Worm (Caenorhabditis elegans) whole organism, L4 larva: ENCODE results near the gene Y51H7C.12.

Experiments used
- F26F4.8 ChIP-seq: fragments of 200-800 bp; sonication (Bioruptor generic); conservative IDR thresholded peaks from 2 replicates; pipeline ENCODE4 v1.3.6; 2022; ENCODE audit warnings: missing genetic modification characterization, missing compliant biosample characterization
- F44E2.7 ChIP-seq: fragments of 200-800 bp; sonication (Bioruptor generic); IDR thresholded peaks from 2 replicates; pipeline ENCODE4 v2.1.2; 2022; ENCODE audit warnings: missing genetic modification characterization, missing compliant biosample characterization
- R02D3.7 ChIP-seq: fragments of 150-350 bp; sonication (generic microtip); optimal IDR thresholded peaks from 3 replicates; lab custom pipeline; 2014; ENCODE audit warnings: missing biosample characterization, missing genetic modification characterization
- Y105C5A.15 ChIP-seq: fragments of 200-800 bp; sonication (Bioruptor generic); IDR thresholded peaks from 2 replicates; pipeline ENCODE4 v1.3.6; 2022; ENCODE audit warnings: missing genetic modification characterization, missing compliant biosample characterization
- Y75B8A.6 ChIP-seq: fragments of 200-800 bp; sonication (Bioruptor generic); IDR thresholded peaks from 2 replicates; pipeline ENCODE4 v1.3.6; 2022; ENCODE audit warnings: missing genetic modification reagents, missing genetic modification characterization, missing compliant biosample characterization
- ZK337.2 ChIP-seq: fragments of 200-800 bp; sonication (Bioruptor generic); IDR thresholded peaks from 2 replicates; pipeline ENCODE4 v1.3.6; 2022; ENCODE audit warnings: missing genetic modification reagents, missing genetic modification characterization, missing compliant biosample characterization
- aha-1 ChIP-seq: fragments of 150-350 bp; peaks from one replicate; lab custom pipeline; 2014; ENCODE audit warnings: missing biosample characterization, missing genetic modification characterization
- aly-2 ChIP-seq: sonication (generic microtip); optimal IDR thresholded peaks from 2 replicates; lab custom pipeline; 2018; ENCODE audit warnings: missing biosample characterization, missing genetic modification characterization
- ama-1 ChIP-seq: fragments of 150-350 bp; optimal IDR thresholded peaks from 2 replicates; lab custom pipeline; 2014; ENCODE audit warnings: inconsistent platforms, mixed read lengths
- ceh-20 ChIP-seq: fragments of 200-800 bp; sonication (Bioruptor generic); IDR thresholded peaks from 2 replicates; pipeline ENCODE4 v1.3.6; 2022; ENCODE audit warnings: missing genetic modification reagents, missing genetic modification characterization, missing compliant biosample characterization
- ceh-28 ChIP-seq: fragments of 150-350 bp; optimal IDR thresholded peaks from 2 replicates; lab custom pipeline; 2014; ENCODE audit warnings: missing biosample characterization, missing genetic modification reagents, missing genetic modification characterization
- ceh-82 ChIP-seq: sonication (generic microtip); optimal IDR thresholded peaks from 2 replicates; lab custom pipeline; 2017; ENCODE audit warnings: missing biosample characterization, missing genetic modification characterization
- dmd-6 ChIP-seq: fragments of 200-800 bp; sonication (Bioruptor generic); IDR thresholded peaks from 2 replicates; pipeline ENCODE4 v1.3.6; 2022; ENCODE audit warnings: missing genetic modification reagents, missing genetic modification characterization, missing compliant biosample characterization
- dmd-8 ChIP-seq: fragments of 200-800 bp; sonication (Bioruptor generic); IDR thresholded peaks from 2 replicates; pipeline ENCODE4 v1.3.6; 2022; ENCODE audit warnings: missing genetic modification characterization, missing compliant biosample characterization
- duxl-1 ChIP-seq: sonication (generic microtip); optimal IDR thresholded peaks from 2 replicates; lab custom pipeline; 2016; ENCODE audit warnings: mild to moderate bottlenecking, missing genetic modification characterization, moderate library complexity, missing compliant biosample characterization; ENCODE audit not compliant: poor library complexity
- fkh-10 ChIP-seq: fragments of 150-350 bp; optimal IDR thresholded peaks from 2 replicates; lab custom pipeline; 2014; ENCODE audit warnings: missing biosample characterization, missing genetic modification reagents, missing genetic modification characterization
- madf-9 ChIP-seq: fragments of 200-800 bp; sonication (Bioruptor generic); conservative IDR thresholded peaks from 2 replicates; pipeline ENCODE4 v1.3.6; 2022; ENCODE audit warnings: missing genetic modification reagents, missing genetic modification characterization, missing compliant biosample characterization
- nhr-10 ChIP-seq: fragments of 150-350 bp; optimal IDR thresholded peaks from 2 replicates; lab custom pipeline; 2014; ENCODE audit warnings: missing biosample characterization, missing genetic modification characterization
- nhr-11 ChIP-seq: fragments of 150-350 bp; optimal IDR thresholded peaks from 2 replicates; lab custom pipeline; 2014; ENCODE audit warnings: missing biosample characterization, missing genetic modification characterization
- nhr-6 ChIP-seq: fragments of 150-350 bp; optimal IDR thresholded peaks from 2 replicates; lab custom pipeline; 2014; ENCODE audit warnings: missing biosample characterization, missing genetic modification characterization
- sdz-12 ChIP-seq: fragments of 200-800 bp; sonication (Bioruptor generic); optimal IDR thresholded peaks from 2 replicates; lab custom pipeline; 2018; ENCODE audit warnings: mild to moderate bottlenecking, missing genetic modification characterization, missing compliant biosample characterization
- set-16 ChIP-seq: fragments of 200-800 bp; sonication (Bioruptor generic); IDR thresholded peaks from 2 replicates; pipeline ENCODE4 v1.3.6; 2022; ENCODE audit warnings: missing genetic modification reagents, missing genetic modification characterization, missing compliant biosample characterization
- spr-1 ChIP-seq: sonication (generic microtip); optimal IDR thresholded peaks from 2 replicates; lab custom pipeline; 2016; ENCODE audit warnings: mild to moderate bottlenecking, missing genetic modification characterization, missing compliant biosample characterization
- unc-130 ChIP-seq: sonication (generic microtip); optimal IDR thresholded peaks from 2 replicates; lab custom pipeline; 2016; ENCODE audit warnings: missing genetic modification reagents, missing genetic modification characterization, missing compliant biosample characterization
- unc-62 ChIP-seq, 3 experiments: fragments of 150-350 bp in 1 of 3; sonication (generic microtip); optimal IDR thresholded peaks in 2 of 3; peaks in 1 of 3; 1 replicate in 1 of 3; 2 replicates in 2 of 3; lab custom pipeline; 2014 to 2017; ENCODE audit warnings: missing biosample characterization in 3 of 3, missing genetic modification characterization in 3 of 3, missing genetic modification reagents in 3 of 3, missing genotype in 1 of 3
- vab-7 ChIP-seq: fragments of 200-800 bp; sonication (Bioruptor generic); IDR thresholded peaks from 2 replicates; pipeline ENCODE4 v1.3.6; 2022; ENCODE audit warnings: missing genetic modification reagents, missing genetic modification characterization, missing compliant biosample characterization
- zfp-3 ChIP-seq: fragments of 200-800 bp; sonication (Bioruptor generic); conservative IDR thresholded peaks from 2 replicates; pipeline ENCODE4 v1.3.6; 2022; ENCODE audit warnings: missing genetic modification reagents, missing genetic modification characterization, missing compliant biosample characterization
- zip-2 ChIP-seq: fragments of 150-350 bp; optimal IDR thresholded peaks from 2 replicates; lab custom pipeline; 2014; ENCODE audit warnings: missing biosample characterization, missing genetic modification characterization

Gene Y51H7C.12

DNA sequence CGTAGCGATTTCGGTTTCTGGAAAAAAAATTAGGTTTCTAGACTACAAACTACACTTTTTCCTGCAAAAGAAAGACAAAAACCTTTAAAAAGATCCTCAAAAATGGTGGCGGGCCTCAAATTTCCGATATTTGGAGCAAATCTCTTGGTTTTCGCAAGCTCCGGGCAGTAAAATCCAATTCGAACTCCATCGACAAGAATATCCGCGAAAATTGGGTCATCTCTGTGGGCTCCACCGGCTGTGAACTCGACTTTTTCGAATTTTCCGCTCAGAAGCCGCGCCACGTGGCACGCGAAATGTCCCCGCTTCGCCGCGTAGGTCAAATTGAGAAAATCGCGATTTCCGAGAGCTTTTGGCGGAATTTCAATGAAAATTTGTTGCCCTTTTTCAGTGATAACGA lies 9.8 kb downstream of the Y51H7C.12 start:
- no peak for TF ChIP-seq dmd-6 (GFP tag; lab: Robert Waterston, UW)
- peak; percentile 96 for TF ChIP-seq aha-1
- no peak for TF ChIP-seq nhr-10 (tag; lab: Kevin White, UChicago)
- TF ChIP-seq spr-1 (tag; lab: Kevin White, UChicago) = no peak

ce11 chrII:1423660-1424059 lies 22.9 kb downstream of the Y51H7C.12 start, which contains the start of gene Y51H7C.10:
Gene Y51H7C.10, minus strand, starts transcription at chrII:1423760.
- no peak for TF ChIP-seq ceh-82 (tag; lab: Kevin White, UChicago)
- no peak for TF ChIP-seq nhr-6 (tag; lab: Kevin White, UChicago)
- TF ChIP-seq sdz-12 = no peak
- TF ChIP-seq fkh-10 (GFP tag; lab: Kevin White, UChicago) = no peak
- no peak for TF ChIP-seq zip-2 (tag; lab: Kevin White, UChicago)
- TF ChIP-seq Y75B8A.6 (GFP tag; lab: Robert Waterston, UW) = no peak
- TF ChIP-seq ama-1 = no peak
- no peak for TF ChIP-seq ceh-28 (tag; lab: Kevin White, UChicago)
- TF ChIP-seq unc-130 (GFP tag; lab: Kevin White, UChicago) = no peak
- TF ChIP-seq zfp-3 (GFP tag; lab: Robert Waterston, UW) = no peak

DNA sequence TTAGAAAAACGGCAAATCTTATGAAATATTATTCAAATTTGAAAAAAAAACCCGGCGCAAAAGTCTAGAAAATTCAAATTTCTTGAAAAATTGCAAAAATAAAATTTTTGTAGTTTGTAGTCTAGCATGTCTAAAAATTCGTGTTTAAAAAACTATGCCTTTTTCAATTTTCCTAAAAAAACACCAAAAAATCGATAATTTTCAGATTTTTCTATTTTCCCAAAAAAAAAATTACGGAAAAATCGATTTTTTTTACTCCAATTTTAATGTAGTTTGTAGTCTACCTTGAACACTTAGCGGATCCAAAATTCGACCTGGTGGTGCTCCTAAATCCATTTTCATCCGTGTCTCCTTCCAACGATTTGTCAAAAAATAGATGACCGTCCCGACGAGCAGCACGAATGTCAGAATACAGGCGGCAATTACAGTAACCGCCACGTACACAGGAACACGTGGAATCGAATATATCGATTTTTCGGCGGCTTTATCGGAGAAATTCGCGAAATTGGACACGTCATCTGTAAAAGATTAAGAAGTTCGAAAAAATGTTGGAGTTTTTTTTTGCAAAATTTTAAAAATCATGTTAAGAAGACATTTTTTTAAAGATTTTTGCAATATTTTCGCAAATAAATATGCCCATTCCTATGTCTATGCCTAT lies 25.6 kb downstream of the Y51H7C.12 start:
- TF ChIP-seq F26F4.8 (no peak), unc-62 (GFP tag; optimal IDR thresholded peaks at IDR 0.05 in 1 of 2; lab: Kevin White, UChicago) (peak in 1 of 2 experiments; percentile 90), unc-62 (tag; optimal IDR thresholded peaks at IDR 0.05; lab: Kevin White, UChicago) (no peak), ama-1 (no peak), duxl-1 (tag; lab: Kevin White, UChicago) (no peak), unc-130 (GFP tag; lab: Kevin White, UChicago) (no peak), zfp-3 (GFP tag; lab: Robert Waterston, UW) (no peak), ZK337.2 (GFP tag; lab: Robert Waterston, UW) (no peak), aha-1 (peak; percentile 94)

DNA sequence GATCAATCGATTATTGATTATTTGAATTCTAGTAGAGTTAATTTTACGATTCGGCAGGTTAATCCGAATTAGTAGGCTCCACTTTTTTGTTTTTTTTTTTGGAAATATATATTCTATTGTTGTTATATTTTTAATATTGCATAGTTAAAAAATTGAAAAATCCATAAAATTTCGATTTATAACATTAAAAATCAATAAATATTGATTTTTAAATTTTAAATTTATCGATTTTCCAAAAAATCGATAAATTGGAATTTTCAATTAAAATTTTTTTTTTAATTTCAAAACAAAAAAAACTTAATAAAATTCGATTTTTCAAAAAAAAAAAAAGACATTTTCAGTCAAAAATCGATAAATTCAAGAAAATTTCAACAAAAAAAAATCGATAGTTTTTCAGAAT lies 26.6 kb downstream of the Y51H7C.12 start:
- TF ChIP-seq madf-9 (GFP tag; lab: Robert Waterston, UW) (no peak), R02D3.7 (no peak), set-16 (no peak), ceh-28 (tag; lab: Kevin White, UChicago) (peak; percentile 68)

DNA sequence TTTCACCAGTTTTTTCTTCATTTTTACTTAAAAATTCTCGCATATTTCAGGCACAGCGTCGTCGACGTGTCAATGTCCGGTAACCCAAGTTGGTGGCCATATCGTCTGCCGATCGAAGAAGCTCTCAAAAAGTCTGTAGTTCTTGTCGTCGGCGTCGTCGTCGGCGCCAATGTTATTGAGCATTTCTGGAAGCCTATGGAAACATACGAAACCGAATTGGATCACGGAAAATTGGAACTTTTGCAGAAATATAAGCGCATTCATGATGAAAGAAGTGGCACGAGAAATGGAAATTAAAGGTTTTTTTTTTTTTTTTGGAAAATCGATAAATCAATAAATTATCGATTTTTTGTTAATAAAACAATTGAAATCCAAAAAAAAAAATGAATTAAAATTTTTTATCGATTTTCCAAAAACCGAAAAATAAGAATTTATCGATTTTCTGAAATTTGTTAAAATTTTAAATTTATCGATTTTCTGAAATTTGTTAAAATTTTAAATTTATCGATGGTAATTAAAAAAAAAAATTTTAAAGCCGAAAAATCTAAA lies 34.1 kb downstream of the Y51H7C.12 start, which contains the start of gene alkb-1:
TSS of gene alkb-1 (plus strand) at position 51 of the 549 bp plus-strand sequence.
- TF ChIP-seq ceh-28 (tag; lab: Kevin White, UChicago) (peak; percentile 95), ceh-20 (GFP tag; lab: Robert Waterston, UW) (no peak), unc-62 (GFP tag; optimal IDR thresholded peaks at IDR 0.05 in 1 of 2; lab: Kevin White, UChicago) (peak in 1 of 2 experiments; percentile 29), unc-62 (tag; optimal IDR thresholded peaks at IDR 0.05; lab: Kevin White, UChicago) (no peak), aly-2 (tag; lab: Kevin White, UChicago) (no peak), dmd-8 (GFP tag; lab: Robert Waterston, UW) (no peak)

ce11 chrII:1411372-1411771 lies 35.2 kb downstream of the Y51H7C.12 start, which contains the start of gene Y51H7C.9:
Gene Y51H7C.9, minus strand, starts transcription at chrII:1411472.
- peak; percentile 21 for TF ChIP-seq aha-1
- TF ChIP-seq nhr-11 (tag; lab: Kevin White, UChicago) = no peak
- TF ChIP-seq zip-2 (tag; lab: Kevin White, UChicago) = no peak
- TF ChIP-seq F44E2.7 = no peak
- TF ChIP-seq Y105C5A.15 (GFP tag; lab: Robert Waterston, UW) = no peak
- TF ChIP-seq vab-7 (GFP tag; lab: Robert Waterston, UW) = no peak
- TF ChIP-seq, all 104 proteins: peak for 1
